Fruit fly (Drosophila melanogaster) whole organism, embryonic: ENCODE data around the gene Neu2.

ENCODE experiments used
- Asciz ChIP-seq: fragments of 200-800 bp; sonication (Bioruptor generic); optimal IDR thresholded peaks from 2 replicates; lab custom pipeline; 2017; ENCODE audit warnings: missing biosample characterization, mild to moderate bottlenecking, missing genetic modification characterization, missing genetic modification reagents
- CG10431 ChIP-seq: fragments of 200-800 bp; sonication (Bioruptor generic); optimal IDR thresholded peaks from 3 replicates; lab custom pipeline; 2018; ENCODE audit warnings: missing biosample characterization, mild to moderate bottlenecking, missing genetic modification characterization
- CG10543 ChIP-seq: fragments of 200-800 bp; sonication (Bioruptor generic); optimal IDR thresholded peaks from 3 replicates; lab custom pipeline; 2017; ENCODE audit warnings: missing biosample characterization, mild to moderate bottlenecking, missing genetic modification characterization, moderate library complexity
- CG10565 ChIP-seq: fragments of 200-800 bp; sonication (Bioruptor generic); optimal IDR thresholded peaks from 3 replicates; lab custom pipeline; 2016; ENCODE audit warnings: missing biosample characterization, mild to moderate bottlenecking, missing genetic modification characterization
- CG12219 ChIP-seq: fragments of 200-800 bp; sonication (Bioruptor generic); optimal IDR thresholded peaks from 3 replicates; lab custom pipeline; 2018; ENCODE audit warnings: missing biosample characterization, mild to moderate bottlenecking, missing genetic modification characterization
- CG13296 ChIP-seq: fragments of 200-800 bp; sonication (Bioruptor generic); optimal IDR thresholded peaks from 3 replicates; lab custom pipeline; 2018; ENCODE audit warnings: missing biosample characterization, mild to moderate bottlenecking, missing genetic modification characterization
- CG14050 ChIP-seq: fragments of 200-800 bp; sonication (Bioruptor generic); IDR thresholded peaks from 3 replicates; pipeline ENCODE4 v1.3.6; 2022; ENCODE audit warnings: missing biosample characterization, missing genetic modification characterization
- CG14441 ChIP-seq: fragments of 200-800 bp; sonication (Bioruptor generic); IDR thresholded peaks from 2 replicates; pipeline ENCODE4 v1.3.6; 2022; ENCODE audit warnings: missing biosample characterization, missing genetic modification characterization
- CG17385 ChIP-seq: fragments of 200-800 bp; sonication (Bioruptor generic); optimal IDR thresholded peaks from 3 replicates; lab custom pipeline; 2018; ENCODE audit warnings: missing biosample characterization, mild to moderate bottlenecking, missing genetic modification characterization
- CG18764 ChIP-seq: fragments of 200-800 bp; sonication (Bioruptor generic); optimal IDR thresholded peaks from 3 replicates; lab custom pipeline; 2016; ENCODE audit warnings: missing biosample characterization, missing genetic modification characterization
- CG2129 ChIP-seq: fragments of 200-800 bp; sonication (Bioruptor generic); IDR thresholded peaks from 2 replicates; pipeline ENCODE4 v1.3.6; 2022; ENCODE audit warnings: missing biosample characterization, missing genetic modification characterization; ENCODE audit not compliant: partially characterized antibody
- CG31388 ChIP-seq: fragments of 200-800 bp; sonication (Bioruptor generic); optimal IDR thresholded peaks from 2 replicates; lab custom pipeline; 2016; ENCODE audit warnings: missing biosample characterization, missing genetic modification characterization
- CG3163 ChIP-seq: fragments of 200-800 bp; sonication (Bioruptor generic); optimal IDR thresholded peaks from 3 replicates; lab custom pipeline; 2016; ENCODE audit warnings: missing biosample characterization, missing genetic modification characterization
- CG32767 ChIP-seq: fragments of 200-800 bp; sonication (Bioruptor generic); IDR thresholded peaks from 2 replicates; pipeline ENCODE4 v1.3.6; 2022; ENCODE audit warnings: missing biosample characterization, missing genetic modification characterization
- CG3281 ChIP-seq: fragments of 200-800 bp; sonication (Bioruptor generic); optimal IDR thresholded peaks from 3 replicates; lab custom pipeline; 2017; ENCODE audit warnings: missing biosample characterization, mild to moderate bottlenecking, missing genetic modification characterization
- CG33557 ChIP-seq: fragments of 200-800 bp; sonication (Bioruptor generic); optimal IDR thresholded peaks from 2 replicates; lab custom pipeline; 2019; ENCODE audit warnings: missing biosample characterization, mild to moderate bottlenecking, missing genetic modification characterization, moderate library complexity
- CG34376 ChIP-seq: fragments of 200-800 bp; sonication (Bioruptor generic); optimal IDR thresholded peaks from 2 replicates; lab custom pipeline; 2018; ENCODE audit warnings: missing biosample characterization, mild to moderate bottlenecking, missing genetic modification characterization
- CG5953 ChIP-seq: fragments of 200-800 bp; sonication (Bioruptor generic); IDR thresholded peaks from 2 replicates; pipeline ENCODE4 v1.3.6; 2022; ENCODE audit warnings: missing biosample characterization, missing genetic modification characterization
- CG6272 ChIP-seq: fragments of 200-800 bp; sonication (Bioruptor generic); IDR thresholded peaks from 2 replicates; pipeline ENCODE4 v1.3.6; 2022; ENCODE audit warnings: missing biosample characterization, missing genetic modification characterization
- CG8478 ChIP-seq: fragments of >200 bp; optimal IDR thresholded peaks from 2 replicates; lab custom pipeline; 2018
- Elba2 ChIP-seq: fragments of 200-800 bp; sonication (Bioruptor generic); optimal IDR thresholded peaks from 3 replicates; lab custom pipeline; 2016; ENCODE audit warnings: missing biosample characterization, missing genetic modification characterization
- GATAe ChIP-seq: fragments of 200-800 bp; sonication (Bioruptor generic); conservative IDR thresholded peaks from 2 replicates; pipeline ENCODE4 v1.3.6; 2022; ENCODE audit warnings: missing biosample characterization, missing genetic modification characterization
- Hr3 ChIP-seq: fragments of 200-800 bp; sonication (Bioruptor generic); optimal IDR thresholded peaks from 3 replicates; lab custom pipeline; 2016; ENCODE audit warnings: missing biosample characterization, missing genetic modification characterization
- Hsf ChIP-seq: fragments of 200-800 bp; sonication (Bioruptor generic); optimal IDR thresholded peaks from 3 replicates; lab custom pipeline; 2016; ENCODE audit warnings: missing biosample characterization, missing genetic modification characterization
- Mrtf ChIP-seq: fragments of 200-800 bp; sonication (Bioruptor generic); IDR thresholded peaks from 3 replicates; pipeline ENCODE4 v1.3.6; 2022; ENCODE audit warnings: missing biosample characterization, missing genetic modification characterization
- PHDP ChIP-seq: fragments of 200-800 bp; sonication (Bioruptor generic); optimal IDR thresholded peaks from 3 replicates; lab custom pipeline; 2018; ENCODE audit warnings: missing biosample characterization, mild to moderate bottlenecking, missing genetic modification characterization, moderate library complexity
- Ptx1 ChIP-seq: fragments of 200-800 bp; sonication (Bioruptor generic); IDR thresholded peaks from 2 replicates; pipeline ENCODE4 v1.3.6; 2022; ENCODE audit warnings: missing biosample characterization, missing genetic modification characterization
- Scr ChIP-seq: fragments of 200-800 bp; sonication (Bioruptor generic); IDR thresholded peaks from 2 replicates; pipeline ENCODE4 v1.3.6; 2022; ENCODE audit warnings: missing biosample characterization, missing genetic modification characterization; ENCODE audit not compliant: partially characterized antibody
- Tbp ChIP-seq: fragments of >200 bp; optimal IDR thresholded peaks from 2 replicates; lab custom pipeline; 2018; ENCODE audit warnings: missing biosample characterization, missing genetic modification characterization
- ap ChIP-seq: fragments of 200-800 bp; sonication (Bioruptor generic); IDR thresholded peaks from 2 replicates; pipeline ENCODE4 v1.3.6; 2022; ENCODE audit warnings: missing biosample characterization, missing genetic modification characterization
- bigmax ChIP-seq: fragments of 200-800 bp; sonication (Bioruptor generic); optimal IDR thresholded peaks from 2 replicates; lab custom pipeline; 2018; ENCODE audit warnings: missing biosample characterization, mild to moderate bottlenecking, missing genetic modification characterization
- bsh ChIP-seq, 2 experiments: fragments of 200-800 bp; sonication (Bioruptor generic); optimal IDR thresholded peaks; 2 replicates each; lab custom pipeline; 2017 to 2018; ENCODE audit warnings: mild to moderate bottlenecking in 2 of 2, missing biosample characterization in 2 of 2, missing genetic modification characterization in 2 of 2, moderate library complexity in 1 of 2
- crp ChIP-seq, 2 experiments: fragments of 200-800 bp; sonication (Bioruptor generic); optimal IDR thresholded peaks; 2 replicates in 1 of 2; 3 replicates in 1 of 2; lab custom pipeline; 2017; ENCODE audit warnings: missing biosample characterization in 2 of 2, missing genetic modification characterization in 2 of 2, mild to moderate bottlenecking in 1 of 2, moderate library complexity in 1 of 2
- da ChIP-seq: fragments of 200-800 bp; sonication (Bioruptor generic); optimal IDR thresholded peaks from 2 replicates; lab custom pipeline; 2016; ENCODE audit warnings: missing biosample characterization, missing genetic modification characterization
- esg ChIP-seq: fragments of 200-800 bp; sonication (Bioruptor generic); conservative IDR thresholded peaks from 2 replicates; pipeline ENCODE4 v1.3.6; 2022; ENCODE audit warnings: missing biosample characterization, missing genetic modification characterization
- exex ChIP-seq: fragments of 200-800 bp; sonication (Bioruptor generic); optimal IDR thresholded peaks from 4 replicates; lab custom pipeline; 2018; ENCODE audit warnings: missing biosample characterization, mild to moderate bottlenecking, missing genetic modification characterization, moderate library complexity
- gfzf ChIP-seq: fragments of 200-800 bp; sonication (Bioruptor generic); optimal IDR thresholded peaks from 2 replicates; lab custom pipeline; 2016; ENCODE audit warnings: missing biosample characterization, mild to moderate bottlenecking, missing genetic modification characterization, moderate library complexity
- ind ChIP-seq: fragments of 200-800 bp; sonication (Bioruptor generic); optimal IDR thresholded peaks from 3 replicates; lab custom pipeline; 2016; ENCODE audit warnings: missing biosample characterization, missing genetic modification characterization
- lov ChIP-seq, 2 experiments: fragments of 200-800 bp in 1 of 2; fragments of >200 bp in 1 of 2; sonication (Bioruptor generic) in 1 of 2; IDR thresholded peaks in 1 of 2; optimal IDR thresholded peaks in 1 of 2; 2 replicates in 1 of 2; 3 replicates in 1 of 2; pipeline versions ENCODE4 v1.3.6 to Lab custom; 2017 to 2022; ENCODE audit warnings: missing biosample characterization in 1 of 2, missing genetic modification characterization in 1 of 2
- peb ChIP-seq: fragments of 200-800 bp; sonication (Bioruptor generic); IDR thresholded peaks from 2 replicates; pipeline ENCODE4 v1.3.6; 2022; ENCODE audit warnings: missing biosample characterization, missing genetic modification characterization
- phol ChIP-seq: fragments of 200-800 bp; sonication (Bioruptor generic); optimal IDR thresholded peaks from 3 replicates; lab custom pipeline; 2018; ENCODE audit warnings: missing biosample characterization, mild to moderate bottlenecking, missing genetic modification characterization, moderate library complexity
- pzg ChIP-seq: fragments of 200-800 bp; sonication (Bioruptor generic); optimal IDR thresholded peaks from 3 replicates; lab custom pipeline; 2018; ENCODE audit warnings: missing biosample characterization, mild to moderate bottlenecking, missing genetic modification characterization, moderate library complexity
- repo ChIP-seq: fragments of 200-800 bp; sonication (Bioruptor generic); optimal IDR thresholded peaks from 2 replicates; lab custom pipeline; 2016; ENCODE audit warnings: missing biosample characterization, missing genetic modification characterization
- sqz ChIP-seq: fragments of 200-800 bp; sonication (Bioruptor generic); optimal IDR thresholded peaks from 3 replicates; lab custom pipeline; 2018; ENCODE audit warnings: missing biosample characterization, mild to moderate bottlenecking, missing genetic modification characterization
- sug ChIP-seq: fragments of 200-800 bp; optimal IDR thresholded peaks from 2 replicates; lab custom pipeline; 2019; ENCODE audit warnings: missing biosample characterization, mild to moderate bottlenecking, missing genetic modification characterization, moderate library complexity
- tgo ChIP-seq: fragments of 200-800 bp; sonication (Bioruptor generic); IDR thresholded peaks from 3 replicates; pipeline ENCODE4 v1.3.6; 2022; ENCODE audit warnings: missing biosample characterization, missing genetic modification characterization
- tna ChIP-seq: fragments of 200-800 bp; sonication (Bioruptor generic); IDR thresholded peaks from 2 replicates; pipeline ENCODE4 v1.3.6; 2022; ENCODE audit warnings: missing biosample characterization, missing genetic modification characterization; ENCODE audit not compliant: partially characterized antibody
- vnd ChIP-seq: fragments of 200-800 bp; sonication (Bioruptor generic); IDR thresholded peaks from 3 replicates; pipeline ENCODE4 v1.3.6; 2022; ENCODE audit warnings: missing biosample characterization, missing genetic modification characterization; ENCODE audit not compliant: partially characterized antibody
- wdn ChIP-seq: fragments of 200-800 bp; sonication (Bioruptor generic); IDR thresholded peaks from 2 replicates; pipeline ENCODE4 v1.3.6; 2022; ENCODE audit warnings: missing biosample characterization, missing genetic modification characterization

Neu2 gene

dm6 chr3L:21507354-21507928 is 17.1 kb upstream of the Neu2 start, which contains the start of the genes Glg1 and M6 (continued):
- TF ChIP-seq CG17385 (GFP tag; lab: Kevin White, UChicago) (peak; percentile 63), Tbp (GFP tag; lab: Kevin White, UChicago) (no peak), CG31388 (no peak), CG14050 (GFP tag; lab: Robert Waterston, UW) (no peak), sug (tag; lab: Kevin White, UChicago) (peak; percentile 74), tgo (GFP tag; lab: Robert Waterston, UW) (peak; percentile 52), CG10565 (no peak), CG5953 (GFP tag; lab: Robert Waterston, UW) (no peak), CG13296 (GFP tag; lab: Kevin White, UChicago) (peak; percentile 43), PHDP (tag; lab: Kevin White, UChicago) (peak; percentile 53), tna (GFP tag; lab: Robert Waterston, UW) (peak; percentile 94), repo (GFP tag; lab: Kevin White, UChicago) (no peak), ind (GFP tag; lab: Kevin White, UChicago) (peak; percentile 70), CG6272 (GFP tag; lab: Robert Waterston, UW) (peak; percentile 30; the same call in 1 of the 2 replicates), pzg (GFP tag; lab: Kevin White, UChicago) (peak; percentile 77), esg (GFP tag; lab: Robert Waterston, UW) (peak; percentile 23; the same call in 1 of the 2 replicates), sqz (GFP tag; lab: Kevin White, UChicago) (no peak), exex (tag; lab: Kevin White, UChicago) (peak; percentile 34), CG33557 (GFP tag; lab: Kevin White, UChicago) (peak; percentile 54), CG14441 (GFP tag; lab: Robert Waterston, UW) (peak; percentile 38; the same call in 1 of the 2 replicates), crp (GFP tag; optimal IDR thresholded peaks at IDR 0.05; lab: Kevin White, UChicago) (peak in 1 of 2 experiments; percentile 29), bigmax (no peak), CG12219 (GFP tag; lab: Kevin White, UChicago) (peak; percentile 31), Elba2 (GFP tag; lab: Kevin White, UChicago) (peak; percentile 51), CG10543 (GFP tag; lab: Kevin White, UChicago) (peak; percentile 69), CG2129 (GFP tag; lab: Robert Waterston, UW) (peak; percentile 89), peb (0 out of 2 replicates have a peak, but pooled peaks have one; percentile 13), vnd (GFP tag; lab: Robert Waterston, UW) (peak; percentile 93), Mrtf (GFP tag; lab: Robert Waterston, UW) (peak; percentile 61; the same call in 2 of the 3 replicates), CG8478 (no peak), ap (GFP tag; lab: Robert Waterston, UW) (no peak), GATAe (GFP tag; lab: Robert Waterston, UW) (no peak), phol (tag; lab: Kevin White, UChicago) (peak; percentile 95), CG34376 (GFP tag; lab: Kevin White, UChicago) (peak; percentile 76), Ptx1 (GFP tag; lab: Robert Waterston, UW) (peak; percentile 61), Hr3 (GFP tag; lab: Kevin White, UChicago) (peak; percentile 71), bsh (GFP tag; optimal IDR thresholded peaks at IDR 0.05; lab: Kevin White, UChicago) (peak in 1 of 2 experiments; percentile 49), Hsf (GFP tag; lab: Kevin White, UChicago) (peak; percentile 73), CG3163 (GFP tag; lab: Kevin White, UChicago) (no peak), da (GFP tag; lab: Kevin White, UChicago) (peak; percentile 15), CG3281 (GFP tag; lab: Kevin White, UChicago) (peak; percentile 69), CG32767 (GFP tag; lab: Robert Waterston, UW) (peak; percentile 76; the same call in 1 of the 2 replicates), gfzf (GFP tag; lab: Kevin White, UChicago) (peak; percentile 15), Asciz (GFP tag; lab: Kevin White, UChicago) (peak; percentile 39), wdn (peak; percentile 48; the same call in 1 of the 2 replicates), Scr (GFP tag; lab: Robert Waterston, UW) (peak; percentile 96), lov (optimal IDR thresholded peaks at IDR 0.05; lab: Kevin White, UChicago) (no peak), lov (GFP tag; IDR thresholded peaks at IDR 0.05; lab: Robert Waterston, UW) (no peak), CG18764 (GFP tag; lab: Kevin White, UChicago) (peak; percentile 34), CG10431 (no peak)
